Worm (Caenorhabditis elegans) whole organism, early embryonic: Measurements from ENCODE around the gene gid-2.

Source experiments
- B0310.2 ChIP-seq: sonication (generic microtip); optimal IDR thresholded peaks from 2 replicates; lab custom pipeline; 2016; ENCODE audit warnings: mild to moderate bottlenecking, missing genetic modification characterization, missing compliant biosample characterization
- ama-1 ChIP-seq: fragments of 150-350 bp; optimal IDR thresholded peaks from 2 replicates; lab custom pipeline; 2014
- ceh-13 ChIP-seq: fragments of 200-800 bp; sonication (Bioruptor generic); optimal IDR thresholded peaks from 2 replicates; lab custom pipeline; 2018; ENCODE audit warnings: mild to moderate bottlenecking, missing genetic modification characterization, missing compliant biosample characterization
- flt-1 ChIP-seq: fragments of 200-800 bp; sonication (Bioruptor generic); IDR thresholded peaks from 2 replicates; pipeline ENCODE4 v1.3.6; 2022; ENCODE audit warnings: missing genetic modification characterization, missing compliant biosample characterization
- hmg-4 ChIP-seq: fragments of 200-800 bp; sonication (Bioruptor generic); optimal IDR thresholded peaks from 2 replicates; lab custom pipeline; 2018; ENCODE audit warnings: mild to moderate bottlenecking, missing genetic modification characterization, missing compliant biosample characterization
- pes-1 ChIP-seq: fragments of 200-800 bp; sonication (Bioruptor generic); IDR thresholded peaks from 2 replicates; pipeline ENCODE4 v1.3.6; 2022; ENCODE audit warnings: missing genetic modification reagents, missing genetic modification characterization, missing compliant biosample characterization

ce11 chrX:2473618-2474017 is 34.9 kb upstream of the gid-2 start, which contains the start of gene R04B3.2:
- TF ChIP-seq B0310.2 (tag; lab: Kevin White, UChicago) (no peak), hmg-4 (GFP tag; lab: Kevin White, UChicago) (no peak), ceh-13 (GFP tag; lab: Kevin White, UChicago) (no peak), pes-1 (GFP tag; lab: Robert Waterston, UW) (no peak), flt-1 (GFP tag; lab: Robert Waterston, UW) (no peak), ama-1 (lab: Kevin White, UChicago) (no peak)
